Fruit fly (Drosophila melanogaster) whole organism, embryonic: Measurements from ENCODE around the gene Trxr1.
A peak's percentile ranks its signal among the peaks of the same experiment; 100 is the strongest.

ENCODE experiments used
- Ada2b ChIP-seq: fragments of 200-800 bp; sonication (Bioruptor generic); IDR thresholded peaks from 2 replicates; pipeline ENCODE4 v1.3.6; 2022; ENCODE audit warnings: missing biosample characterization, missing genetic modification characterization
- Aef1 ChIP-seq: fragments of 200-800 bp; sonication (Bioruptor generic); IDR thresholded peaks from 3 replicates; pipeline ENCODE4 v1.3.6; 2022; ENCODE audit warnings: missing biosample characterization, missing genetic modification characterization
- CG10209 ChIP-seq: fragments of 200-800 bp; sonication (Bioruptor generic); optimal IDR thresholded peaks from 3 replicates; lab custom pipeline; 2017; ENCODE audit warnings: missing biosample characterization, mild to moderate bottlenecking, missing genetic modification characterization, missing genetic modification reagents
- CG10321 ChIP-seq: fragments of 200-800 bp; sonication (Bioruptor generic); IDR thresholded peaks from 2 replicates; pipeline ENCODE4 v1.3.6; 2022; ENCODE audit warnings: missing biosample characterization, missing genetic modification characterization
- CG14441 ChIP-seq: fragments of 200-800 bp; sonication (Bioruptor generic); IDR thresholded peaks from 2 replicates; pipeline ENCODE4 v1.3.6; 2022; ENCODE audit warnings: missing biosample characterization, missing genetic modification characterization
- CG14860 ChIP-seq: fragments of 200-800 bp; sonication (Bioruptor generic); IDR thresholded peaks from 3 replicates; pipeline ENCODE4 v1.3.6; 2022; ENCODE audit warnings: missing biosample characterization, missing genetic modification characterization; ENCODE audit not compliant: partially characterized antibody
- CG16815 ChIP-seq: fragments of 200-800 bp; sonication (Bioruptor generic); optimal IDR thresholded peaks from 3 replicates; lab custom pipeline; 2017; ENCODE audit warnings: missing biosample characterization, mild to moderate bottlenecking, missing genetic modification characterization
- CG1792 ChIP-seq: fragments of 200-800 bp; sonication (Bioruptor generic); optimal IDR thresholded peaks from 2 replicates; lab custom pipeline; 2016; ENCODE audit warnings: missing biosample characterization, missing genetic modification characterization
- CG2889 ChIP-seq: fragments of 200-800 bp; sonication (Bioruptor generic); IDR thresholded peaks from 3 replicates; pipeline ENCODE4 v1.3.6; 2022; ENCODE audit warnings: missing biosample characterization, missing genetic modification characterization
- CG32767 ChIP-seq: fragments of 200-800 bp; sonication (Bioruptor generic); IDR thresholded peaks from 2 replicates; pipeline ENCODE4 v1.3.6; 2022; ENCODE audit warnings: missing biosample characterization, missing genetic modification characterization
- CG33213 ChIP-seq: fragments of 200-800 bp; sonication (Bioruptor generic); optimal IDR thresholded peaks from 3 replicates; lab custom pipeline; 2016; ENCODE audit warnings: missing biosample characterization, missing genetic modification characterization
- CG34376 ChIP-seq: fragments of 200-800 bp; sonication (Bioruptor generic); optimal IDR thresholded peaks from 2 replicates; lab custom pipeline; 2018; ENCODE audit warnings: missing biosample characterization, mild to moderate bottlenecking, missing genetic modification characterization
- CG3847 ChIP-seq: fragments of 200-800 bp; sonication (Bioruptor generic); IDR thresholded peaks from 2 replicates; pipeline ENCODE4 v1.3.6; 2022; ENCODE audit warnings: missing biosample characterization, missing genetic modification characterization
- CG6689 ChIP-seq: fragments of 200-800 bp; sonication (Bioruptor generic); IDR thresholded peaks from 2 replicates; pipeline ENCODE4 v1.3.6; 2022; ENCODE audit warnings: missing biosample characterization, missing genetic modification characterization
- CG7372 ChIP-seq: fragments of 200-800 bp; sonication (Bioruptor generic); IDR thresholded peaks from 2 replicates; pipeline ENCODE4 v1.3.6; 2022; ENCODE audit warnings: missing biosample characterization, missing genetic modification characterization
- CG7839 ChIP-seq: fragments of 200-800 bp; sonication (Bioruptor generic); optimal IDR thresholded peaks from 3 replicates; lab custom pipeline; 2018; ENCODE audit warnings: missing biosample characterization, mild to moderate bottlenecking, missing genetic modification characterization, moderate library complexity
- CHES-1-like ChIP-seq: fragments of 200-800 bp; sonication (Bioruptor generic); optimal IDR thresholded peaks from 2 replicates; lab custom pipeline; 2016; ENCODE audit warnings: missing biosample characterization, missing genetic modification characterization
- CTCF ChIP-seq: fragments of 200-800 bp; sonication (Bioruptor generic); optimal IDR thresholded peaks from 2 replicates; lab custom pipeline; 2017; ENCODE audit warnings: missing biosample characterization, mild to moderate bottlenecking, missing genetic modification characterization, moderate library complexity
- D ChIP-seq, 2 experiments: fragments of 200-800 bp in 1 of 2; fragments of >200 bp in 1 of 2; sonication (Bioruptor generic) in 1 of 2; optimal IDR thresholded peaks; 2 replicates in 1 of 2; 3 replicates in 1 of 2; lab custom pipeline; 2017; ENCODE audit warnings: mild to moderate bottlenecking in 1 of 2, missing biosample characterization in 1 of 2, missing genetic modification characterization in 1 of 2, missing genetic modification reagents in 1 of 2
- D19A ChIP-seq: fragments of 200-800 bp; optimal IDR thresholded peaks from 3 replicates; lab custom pipeline; 2019; ENCODE audit warnings: missing biosample characterization, mild to moderate bottlenecking, missing genetic modification characterization, moderate library complexity
- Dbx ChIP-seq: fragments of 200-800 bp; sonication (Bioruptor generic); IDR thresholded peaks from 3 replicates; pipeline ENCODE4 v1.3.6; 2022; ENCODE audit warnings: missing biosample characterization, missing genetic modification characterization
- Dek ChIP-seq: fragments of 200-800 bp; sonication (Bioruptor generic); optimal IDR thresholded peaks from 3 replicates; lab custom pipeline; 2019; ENCODE audit warnings: missing biosample characterization, mild to moderate bottlenecking, missing genetic modification characterization, moderate library complexity
- H2.0 ChIP-seq: fragments of 200-800 bp; sonication (Bioruptor generic); IDR thresholded peaks from 2 replicates; pipeline ENCODE4 v1.3.6; 2022; ENCODE audit warnings: missing biosample characterization, missing genetic modification characterization
- Med ChIP-seq: fragments of 200-800 bp; sonication (Bioruptor generic); peaks from one replicate; lab custom pipeline; 2016; ENCODE audit warnings: missing biosample characterization, missing genetic modification characterization, mild to moderate bottlenecking, inconsistent platforms, moderate library complexity
- NFAT ChIP-seq: fragments of 200-800 bp; sonication (Bioruptor generic); IDR thresholded peaks from 2 replicates; pipeline ENCODE4 v1.3.6; 2022; ENCODE audit warnings: missing biosample characterization, missing genetic modification characterization
- Opbp ChIP-seq: fragments of 200-800 bp; sonication (Bioruptor generic); IDR thresholded peaks from 3 replicates; pipeline ENCODE4 v1.3.6; 2022; ENCODE audit warnings: missing biosample characterization, missing genetic modification characterization; ENCODE audit not compliant: partially characterized antibody
- Rfx ChIP-seq: fragments of 200-800 bp; sonication (Bioruptor generic); IDR thresholded peaks from 2 replicates; pipeline ENCODE4 v1.3.6; 2022; ENCODE audit warnings: missing biosample characterization, missing genetic modification characterization
- Sin3A ChIP-seq: fragments of >200 bp; optimal IDR thresholded peaks from 2 replicates; lab custom pipeline; 2018
- Sox100B ChIP-seq: fragments of 200-800 bp; sonication (Bioruptor generic); optimal IDR thresholded peaks from 3 replicates; lab custom pipeline; 2018; ENCODE audit warnings: missing biosample characterization, mild to moderate bottlenecking, missing genetic modification characterization
- abd-A ChIP-seq: fragments of 200-800 bp; sonication (Bioruptor generic); optimal IDR thresholded peaks from 3 replicates; lab custom pipeline; 2019; ENCODE audit warnings: missing biosample characterization, mild to moderate bottlenecking, missing genetic modification characterization, moderate library complexity
- bigmax ChIP-seq: fragments of 200-800 bp; sonication (Bioruptor generic); optimal IDR thresholded peaks from 2 replicates; lab custom pipeline; 2018; ENCODE audit warnings: missing biosample characterization, mild to moderate bottlenecking, missing genetic modification characterization
- corto ChIP-seq: fragments of 200-800 bp; sonication (Bioruptor generic); optimal IDR thresholded peaks from 2 replicates; lab custom pipeline; 2016; ENCODE audit warnings: missing biosample characterization, mild to moderate bottlenecking, missing genetic modification characterization, moderate library complexity
- dati ChIP-seq: fragments of 200-800 bp; sonication (Bioruptor generic); IDR thresholded peaks from 2 replicates; pipeline ENCODE4 v1.3.6; 2022; ENCODE audit warnings: missing biosample characterization, missing genetic modification characterization
- dmrt11E ChIP-seq: fragments of 200-800 bp; sonication (Bioruptor generic); optimal IDR thresholded peaks from 3 replicates; lab custom pipeline; 2018; ENCODE audit warnings: missing biosample characterization, mild to moderate bottlenecking, missing genetic modification characterization, moderate library complexity
- fd102C ChIP-seq: fragments of 200-800 bp; sonication (Bioruptor generic); optimal IDR thresholded peaks from 2 replicates; lab custom pipeline; 2018; ENCODE audit warnings: missing biosample characterization, mild to moderate bottlenecking, missing genetic modification characterization, moderate library complexity
- hkb ChIP-seq, 2 experiments: fragments of 200-800 bp in 1 of 2; fragments of >200 bp in 1 of 2; sonication (Bioruptor generic) in 1 of 2; IDR thresholded peaks in 1 of 2; optimal IDR thresholded peaks in 1 of 2; 2 replicates each; pipeline versions ENCODE4 v1.3.6 to Lab custom; 2017 to 2022; ENCODE audit warnings: missing biosample characterization in 1 of 2, missing genetic modification characterization in 1 of 2
- jumu ChIP-seq: fragments of 200-800 bp; sonication (Bioruptor generic); optimal IDR thresholded peaks from 3 replicates; lab custom pipeline; 2016; ENCODE audit warnings: missing biosample characterization, missing genetic modification characterization
- knrl ChIP-seq: fragments of 200-800 bp; sonication (Bioruptor generic); IDR thresholded peaks from 3 replicates; pipeline ENCODE4 v1.3.6; 2022; ENCODE audit warnings: missing biosample characterization, missing genetic modification characterization; ENCODE audit not compliant: partially characterized antibody
- lbe ChIP-seq: fragments of 200-800 bp; sonication (Bioruptor generic); optimal IDR thresholded peaks from 2 replicates; lab custom pipeline; 2016; ENCODE audit warnings: missing biosample characterization, mild to moderate bottlenecking, missing genetic modification characterization
- lola ChIP-seq, 3 experiments: fragments of >200 bp in 2 of 3; fragments of 200-800 bp in 1 of 3; sonication (Bioruptor generic) in 1 of 3; optimal IDR thresholded peaks; 2 replicates each; lab custom pipeline; 2017 to 2019; ENCODE audit warnings: missing biosample characterization in 3 of 3, missing genetic modification characterization in 3 of 3, mild to moderate bottlenecking in 1 of 3, moderate library complexity in 1 of 3
- mam ChIP-seq: fragments of 200-800 bp; sonication (Bioruptor generic); optimal IDR thresholded peaks from 3 replicates; lab custom pipeline; 2016; ENCODE audit warnings: missing biosample characterization, missing genetic modification characterization
- mld ChIP-seq: fragments of 200-800 bp; sonication (Bioruptor generic); IDR thresholded peaks from 3 replicates; pipeline ENCODE4 v1.3.6; 2022; ENCODE audit warnings: missing biosample characterization, missing genetic modification characterization; ENCODE audit not compliant: partially characterized antibody
- p53 ChIP-seq: fragments of 200-800 bp; sonication (Bioruptor generic); optimal IDR thresholded peaks from 2 replicates; lab custom pipeline; 2016; ENCODE audit warnings: missing biosample characterization, missing genetic modification characterization
- peb ChIP-seq: fragments of 200-800 bp; sonication (Bioruptor generic); IDR thresholded peaks from 2 replicates; pipeline ENCODE4 v1.3.6; 2022; ENCODE audit warnings: missing biosample characterization, missing genetic modification characterization
- pfk ChIP-seq: fragments of 200-800 bp; sonication (Bioruptor generic); optimal IDR thresholded peaks from 2 replicates; lab custom pipeline; 2018; ENCODE audit warnings: missing biosample characterization, mild to moderate bottlenecking, missing genetic modification characterization, moderate library complexity
- shn ChIP-seq: fragments of 200-800 bp; sonication (Bioruptor generic); optimal IDR thresholded peaks from 3 replicates; lab custom pipeline; 2016; ENCODE audit warnings: missing biosample characterization, missing genetic modification characterization
- sima ChIP-seq: fragments of 200-800 bp; sonication (Bioruptor generic); optimal IDR thresholded peaks from 2 replicates; lab custom pipeline; 2016; ENCODE audit warnings: missing biosample characterization, missing genetic modification characterization
- trem ChIP-seq: fragments of 200-800 bp; optimal IDR thresholded peaks from 3 replicates; lab custom pipeline; 2019; ENCODE audit warnings: missing biosample characterization, mild to moderate bottlenecking, missing genetic modification characterization, moderate library complexity
- vfl ChIP-seq: fragments of 200-800 bp; sonication (Bioruptor generic); optimal IDR thresholded peaks from 2 replicates; lab custom pipeline; 2016; ENCODE audit warnings: missing biosample characterization, missing genetic modification characterization
- yki ChIP-seq: fragments of >200 bp; optimal IDR thresholded peaks from 3 replicates; lab custom pipeline; 2018

Trxr1 gene

dm6 chrX:8196598-8197228 is 45.6 kb upstream of the Trxr1 start (continued):
- TF ChIP-seq Opbp (GFP tag; lab: Robert Waterston, UW) (no peak), Ada2b (peak; percentile 61), vfl (no peak), CG16815 (GFP tag; lab: Kevin White, UChicago) (no peak), CG1792 (no peak), shn (GFP tag; lab: Kevin White, UChicago) (no peak), Sox100B (GFP tag; lab: Kevin White, UChicago) (peak; percentile 40), CG2889 (GFP tag; lab: Robert Waterston, UW) (peak; percentile 19; the same call in 1 of the 3 replicates), corto (GFP tag; lab: Kevin White, UChicago) (no peak), hkb (optimal IDR thresholded peaks at IDR 0.05; lab: Kevin White, UChicago) (no peak), hkb (GFP tag; IDR thresholded peaks at IDR 0.05; lab: Robert Waterston, UW) (peak; percentile 83), CG14441 (GFP tag; lab: Robert Waterston, UW) (peak; percentile 41; the same call in 1 of the 2 replicates), Dbx (GFP tag; lab: Robert Waterston, UW) (no peak), CTCF (GFP tag; lab: Kevin White, UChicago) (no peak), CG32767 (GFP tag; lab: Robert Waterston, UW) (peak; percentile 48; the same call in 1 of the 2 replicates), CG34376 (GFP tag; lab: Kevin White, UChicago) (no peak), D (optimal IDR thresholded peaks at IDR 0.05; lab: Kevin White, UChicago) (no peak), D (GFP tag; optimal IDR thresholded peaks at IDR 0.05; lab: Kevin White, UChicago) (no peak), sima (no peak), p53 (GFP tag; lab: Kevin White, UChicago) (no peak), H2.0 (GFP tag; lab: Robert Waterston, UW) (peak; percentile 58), pfk (GFP tag; lab: Kevin White, UChicago) (no peak), lbe (GFP tag; lab: Kevin White, UChicago) (peak; percentile 32), Aef1 (peak; percentile 62; the same call in 2 of the 3 replicates), CG7372 (GFP tag; lab: Robert Waterston, UW) (no peak), D19A (tag; lab: Kevin White, UChicago) (no peak), bigmax (GFP tag; lab: Kevin White, UChicago) (no peak), CHES-1-like (GFP tag; lab: Kevin White, UChicago) (no peak), CG6689 (no peak), yki (no peak), mld (GFP tag; lab: Robert Waterston, UW) (no peak), mam (no peak), fd102C (no peak), knrl (GFP tag; lab: Robert Waterston, UW) (no peak), CG10209 (GFP tag; lab: Kevin White, UChicago) (peak; percentile 13), jumu (GFP tag; lab: Kevin White, UChicago) (no peak), CG10321 (GFP tag; lab: Robert Waterston, UW) (0 out of 2 replicates have a peak, but pooled peaks have one; percentile 8), Med (peak; percentile 81), dmrt11E (peak; percentile 43), CG33213 (GFP tag; lab: Kevin White, UChicago) (no peak), trem (tag; lab: Kevin White, UChicago) (no peak), dati (no peak), NFAT (GFP tag; lab: Robert Waterston, UW) (no peak), abd-A (no peak), Sin3A (lab: Kevin White, UChicago) (no peak), CG14860 (GFP tag; lab: Robert Waterston, UW) (no peak), CG7839 (tag; lab: Kevin White, UChicago) (peak; percentile 53), lola (GFP tag; optimal IDR thresholded peaks at IDR 0.05; lab: Kevin White, UChicago) (no peak), peb (GFP tag; lab: Robert Waterston, UW) (no peak), Rfx (GFP tag; lab: Robert Waterston, UW) (peak; percentile 56), Dek (tag; lab: Kevin White, UChicago) (no peak), CG3847 (GFP tag; lab: Robert Waterston, UW) (no peak)
